Fruit fly (Drosophila melanogaster): ENCODE data around the gene g.

g gene

DNA sequence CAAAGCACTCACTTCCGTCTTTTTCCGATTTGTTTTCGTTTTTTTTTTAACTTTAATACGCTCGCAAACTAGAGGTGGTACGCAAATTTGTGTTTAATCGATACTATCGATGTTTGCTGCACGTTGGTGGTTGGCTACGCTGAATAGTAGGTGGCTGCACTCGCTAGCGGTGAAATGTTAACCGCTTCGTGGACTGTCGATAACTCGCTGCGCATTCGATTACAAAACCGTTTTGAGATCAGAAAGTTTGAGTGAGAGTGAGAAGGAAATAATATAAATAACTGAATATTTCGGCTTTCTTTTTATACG lies at the start of gene g:
Gene g, minus strand, starts transcription at position 105 of the 309 bp plus-strand sequence.
- peak in 1 of 2 experiments; percentile 51 for TF ChIP-seq CTCF (optimal IDR thresholded peaks at IDR 0.05)
- no peak for TF ChIP-seq CG8478 (optimal IDR thresholded peaks at IDR 0.05)

DNA sequence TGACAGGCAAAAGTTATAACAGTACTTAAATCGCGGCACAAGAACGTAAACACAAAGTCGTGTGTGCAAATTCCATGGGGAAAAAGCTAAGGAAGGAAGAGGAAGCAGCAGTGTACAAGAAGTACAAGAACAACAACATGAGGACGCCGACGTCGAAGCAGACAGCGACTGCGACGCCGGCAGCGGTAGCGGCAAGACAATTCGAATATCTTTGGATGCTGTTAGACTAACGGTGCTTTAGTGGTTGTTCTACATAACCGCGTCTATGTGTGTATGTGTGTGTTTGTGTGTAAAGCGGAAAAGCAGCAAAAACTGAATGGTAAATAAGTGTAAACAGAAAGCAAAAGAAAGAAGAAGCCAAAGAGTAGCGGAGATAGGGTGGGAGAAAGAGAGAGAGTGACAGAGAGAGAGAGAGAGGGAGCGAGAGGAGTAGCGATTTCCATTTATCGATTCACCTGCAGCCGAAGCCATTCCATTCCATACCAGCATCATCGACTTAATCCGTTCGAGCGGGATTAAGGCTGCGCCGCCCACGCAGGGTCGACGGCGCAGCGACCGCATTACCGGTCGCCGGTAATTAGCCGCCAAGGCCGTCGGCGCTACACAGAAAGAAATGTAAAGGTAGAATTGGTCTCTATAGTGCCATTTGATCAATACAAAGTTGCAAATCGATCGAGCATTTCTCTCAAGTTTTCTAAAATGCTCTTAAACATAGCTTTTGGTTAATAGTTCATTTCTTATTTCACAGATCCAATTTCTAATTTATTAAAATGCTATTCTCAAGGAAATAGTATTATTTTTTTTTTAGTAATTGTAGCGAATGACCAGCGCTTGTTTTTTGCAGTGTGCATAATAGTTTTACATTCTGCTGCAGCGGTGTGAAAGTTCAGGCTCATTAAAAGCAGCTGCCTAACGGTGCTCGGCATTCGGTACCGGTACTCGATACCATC lies 48.2 kb upstream of the g start:
- TF ChIP-seq CG8478 (optimal IDR thresholded peaks at IDR 0.05) = no peak
- no peak for TF ChIP-seq CTCF (optimal IDR thresholded peaks at IDR 0.05)

- TF ChIP-seq CTCF (optimal IDR thresholded peaks at IDR 0.05) (peak in 1 of 2 experiments; percentile 14), CG8478 (optimal IDR thresholded peaks at IDR 0.05) (no peak)
Observed at dm6 chrX:13783534-13783949, 47.5 kb upstream of the g start, which contains the start of gene inaE. Gene inaE (plus strand): TSS chrX:13783714.

DNA sequence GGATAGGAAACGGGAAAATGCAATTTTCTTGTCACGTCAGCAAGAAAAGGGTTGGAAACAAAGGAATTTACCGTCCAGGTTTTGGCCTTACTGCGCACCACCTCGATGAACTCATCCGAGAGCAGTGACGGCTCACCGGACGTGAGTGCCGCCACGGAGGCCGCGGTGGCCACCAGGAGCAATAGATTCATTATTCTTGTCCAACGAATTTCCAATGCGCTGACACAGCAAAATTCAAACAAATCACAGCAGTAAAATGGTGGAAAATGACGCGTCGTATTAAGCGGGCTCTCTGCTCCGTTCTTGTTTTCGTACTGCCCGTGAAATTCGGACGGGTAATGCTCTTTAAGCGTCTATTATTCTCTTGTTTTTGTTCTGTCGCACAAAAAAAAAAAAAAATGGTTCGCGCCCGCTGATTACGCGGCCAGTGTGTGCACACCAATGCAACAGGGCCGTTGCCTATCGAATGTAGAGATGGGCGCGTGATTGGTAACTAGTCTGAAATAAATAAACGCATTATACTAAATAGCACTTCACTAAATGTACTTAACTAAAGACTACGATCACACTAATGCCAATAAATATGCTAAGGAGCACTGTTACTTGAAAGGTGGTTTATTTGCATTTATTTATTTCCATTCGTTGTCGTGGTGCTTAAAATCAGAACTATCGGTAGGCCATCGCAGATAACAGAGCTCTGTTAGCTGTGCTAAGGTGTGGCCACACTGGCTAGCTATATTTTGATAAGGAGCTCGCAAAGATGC lies 45.8 kb upstream of the g start, which contains the start of the genes CtsB and amrt:
Gene CtsB, minus strand, starts transcription at position 432 of the 764 bp plus-strand sequence.
Gene amrt, plus strand, starts transcription at position 721 of the 764 bp plus-strand sequence.
- no peak for TF ChIP-seq CTCF (optimal IDR thresholded peaks at IDR 0.05)
- TF ChIP-seq CG8478 (optimal IDR thresholded peaks at IDR 0.05) = no peak

DNA sequence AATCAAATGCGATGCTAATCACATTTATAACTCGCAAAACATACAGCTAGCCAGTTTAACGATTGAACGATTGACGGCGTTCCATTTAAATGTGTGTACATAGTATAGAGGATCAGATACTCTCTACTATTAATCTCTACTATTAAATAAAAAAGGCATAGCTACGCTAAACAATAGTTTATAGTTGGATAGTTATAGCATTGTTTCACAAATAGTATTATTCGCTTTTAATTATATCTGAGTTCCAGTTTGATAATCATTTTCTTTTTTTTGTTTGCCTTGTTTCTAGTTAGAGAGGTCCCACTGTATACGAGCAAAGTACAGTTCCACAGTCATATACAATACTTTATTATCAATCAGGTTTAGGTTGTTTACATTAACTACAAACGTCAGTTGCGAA lies 43.6 kb upstream of the g start:
- TF ChIP-seq CG8478 (optimal IDR thresholded peaks at IDR 0.05) (no peak), CTCF (optimal IDR thresholded peaks at IDR 0.05) (no peak)

- TF ChIP-seq CTCF (optimal IDR thresholded peaks at IDR 0.05) (no peak), CG8478 (optimal IDR thresholded peaks at IDR 0.05) (no peak)
Observed at dm6 chrX:13778568-13778967, 42.5 kb upstream of the g start.

- TF ChIP-seq CTCF (optimal IDR thresholded peaks at IDR 0.05) (no peak), CG8478 (optimal IDR thresholded peaks at IDR 0.05) (no peak)
Observed at dm6 chrX:13770768-13771167, 34.7 kb upstream of the g start.

- TF ChIP-seq CG8478 (optimal IDR thresholded peaks at IDR 0.05) = no peak
- no peak for TF ChIP-seq CTCF (optimal IDR thresholded peaks at IDR 0.05)
Observed at dm6 chrX:13766495-13766894, 30.4 kb upstream of the g start.

- no peak for TF ChIP-seq CG8478 (optimal IDR thresholded peaks at IDR 0.05)
- no peak for TF ChIP-seq CTCF (optimal IDR thresholded peaks at IDR 0.05)
Observed at dm6 chrX:13765217-13765616, 29.1 kb upstream of the g start.

DNA sequence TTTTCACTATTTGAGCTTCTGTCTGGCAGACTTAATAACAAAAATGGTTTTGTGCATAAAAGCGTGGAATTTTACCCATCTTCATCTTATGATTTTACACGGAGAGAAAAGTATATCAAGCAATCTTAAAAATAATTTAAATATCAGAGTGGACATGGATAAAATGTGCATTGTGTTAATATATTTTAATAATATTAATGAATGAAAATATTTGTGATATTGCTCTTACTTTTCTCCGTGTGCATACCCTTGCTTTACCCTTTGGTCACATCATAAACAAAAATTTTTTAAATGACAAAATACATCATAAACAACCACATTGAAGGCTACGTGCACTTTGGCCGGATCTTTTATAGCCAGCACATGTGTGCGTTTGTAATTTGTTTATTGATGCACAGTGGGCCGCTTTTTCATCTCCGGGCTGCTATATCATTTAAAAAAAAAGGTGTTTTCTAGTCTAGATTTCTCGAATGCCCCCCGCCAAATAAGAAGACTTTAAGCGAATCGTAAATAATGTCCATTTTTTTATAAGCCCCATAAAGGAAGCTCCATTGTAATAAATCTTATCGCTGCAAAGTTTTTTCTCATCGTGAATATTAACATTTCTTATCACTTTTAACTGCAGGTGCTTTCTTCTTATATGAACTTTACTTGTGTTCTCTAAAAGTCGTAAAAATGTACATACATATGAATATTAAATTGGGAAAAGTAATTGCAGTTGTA lies 28.5 kb upstream of the g start:
- no peak for TF ChIP-seq CTCF (optimal IDR thresholded peaks at IDR 0.05)
- no peak for TF ChIP-seq CG8478 (optimal IDR thresholded peaks at IDR 0.05)

DNA sequence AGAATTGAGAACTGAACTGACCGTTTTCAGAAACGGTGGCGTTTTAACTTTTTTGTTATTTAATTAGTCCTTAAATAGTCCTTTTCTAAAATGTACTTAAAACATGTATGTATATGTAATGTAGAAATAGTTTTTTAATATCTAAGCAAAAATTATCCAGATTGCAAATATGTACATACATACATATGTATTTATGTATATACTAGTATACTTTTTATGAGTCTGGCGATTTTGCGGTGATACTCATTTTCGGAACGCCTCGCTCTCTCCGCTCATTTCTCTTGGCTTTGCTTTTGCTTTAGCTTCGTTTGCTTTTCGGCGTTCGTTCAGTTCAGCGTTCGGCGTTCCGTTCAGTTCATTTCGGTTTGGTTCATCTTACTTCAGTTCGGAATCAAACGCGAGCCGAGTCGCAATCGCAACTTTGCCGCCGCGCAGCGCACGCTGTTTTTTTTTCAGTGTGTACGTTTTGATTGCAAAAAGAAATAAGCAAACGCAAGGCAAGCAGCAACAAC lies 26.4 kb upstream of the g start, which contains the start of gene rdgB:
Gene rdgB, plus strand, starts transcription at position 381 of the 512 bp plus-strand sequence.
- TF ChIP-seq CG8478 (optimal IDR thresholded peaks at IDR 0.05) (no peak), CTCF (optimal IDR thresholded peaks at IDR 0.05) (no peak)

- TF ChIP-seq CTCF (optimal IDR thresholded peaks at IDR 0.05) (no peak), CG8478 (optimal IDR thresholded peaks at IDR 0.05) (no peak)
Observed at dm6 chrX:13761762-13762371, 25.8 kb upstream of the g start.

DNA sequence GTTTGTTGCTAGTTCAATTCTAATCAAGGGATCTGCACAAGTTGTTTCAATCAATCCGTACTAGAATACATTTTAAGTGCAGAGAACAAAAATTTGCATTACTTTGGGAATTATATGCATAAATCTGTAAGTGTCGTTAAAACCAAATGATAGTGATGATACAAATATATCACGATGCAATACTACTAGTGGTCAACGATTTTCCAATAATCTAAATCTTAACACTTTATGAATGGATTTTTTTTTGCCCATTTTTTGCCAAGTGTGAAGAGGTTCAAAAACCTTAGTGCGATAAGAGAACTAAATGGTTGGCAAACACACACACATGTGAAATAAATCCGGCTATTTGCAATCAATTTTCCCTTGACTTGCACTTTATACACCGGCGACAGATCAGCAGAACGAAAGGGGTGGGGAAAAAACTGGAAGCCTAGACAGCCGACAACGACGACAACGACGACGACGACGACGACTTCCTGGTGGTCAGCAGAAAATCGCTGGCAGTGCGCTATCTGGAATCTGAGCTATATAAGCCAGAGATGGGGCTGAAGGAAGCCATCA lies 23.0 kb upstream of the g start, which contains the start of gene Yp3:
Gene Yp3, plus strand, starts transcription at position 558 of the 561 bp plus-strand sequence.
- TF ChIP-seq CG8478 (optimal IDR thresholded peaks at IDR 0.05) (no peak), CTCF (optimal IDR thresholded peaks at IDR 0.05) (no peak)

dm6 chrX:13756776-13757312 lies 20.8 kb upstream of the g start, which contains the start of the genes CG32625 and Rtc1:
Gene CG32625 (minus strand): TSS chrX:13756826.
Gene Rtc1 (plus strand): TSS chrX:13757179.
- TF ChIP-seq CTCF (optimal IDR thresholded peaks at IDR 0.05) (no peak), CG8478 (optimal IDR thresholded peaks at IDR 0.05) (no peak)

Data from S2 (cell line).